Worm (Caenorhabditis elegans): ENCODE data around the gene dep-1.

DNA sequence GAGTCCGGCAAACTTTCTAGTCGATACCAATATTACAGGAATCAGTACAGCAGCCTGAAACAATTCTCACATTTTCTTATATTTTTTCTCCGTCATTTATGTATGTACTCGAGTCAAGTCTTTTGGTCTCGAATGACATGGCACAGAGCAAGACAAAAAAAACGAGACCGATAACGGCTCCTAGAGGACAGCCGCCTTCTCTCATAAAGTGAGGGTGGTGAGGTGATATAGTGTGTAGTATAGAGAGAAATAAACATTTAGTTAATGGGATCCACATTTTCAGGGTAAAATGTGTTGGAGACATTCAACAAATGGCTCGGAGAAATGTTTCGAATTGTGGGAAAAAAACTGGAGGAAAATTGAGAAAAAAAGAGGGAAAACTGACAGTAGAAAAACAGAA is 57.4 kb downstream of the dep-1 start:
- TF ChIP-seq pqm-1 (tag; optimal IDR thresholded peaks at IDR 0.05): no peak
- TF ChIP-seq nhr-11 (tag; optimal IDR thresholded peaks at IDR 0.05): no peak

Data from whole organism, L3 larva.